Worm (Caenorhabditis elegans): ENCODE data around the gene lgc-10.

- TF ChIP-seq pag-3 (tag; optimal IDR thresholded peaks at IDR 0.05; ENCODE audit: borderline replicate concordance) (no peak), ama-1 (optimal IDR thresholded peaks at IDR 0.05) (no peak), fkh-10 (GFP tag; optimal IDR thresholded peaks at IDR 0.05) (no peak)
Observed at ce11 chrIV:6421183-6421635, 36.2 kb downstream of the lgc-10 start, which contains the start of gene puf-11.

Measured in whole organism, late embryonic.